Worm (Caenorhabditis elegans) whole organism, dauer: ENCODE results near the gene got-2.2.

ENCODE experiments used
- unc-62 ChIP-seq: sonication (generic microtip); optimal IDR thresholded peaks from 2 replicates; lab custom pipeline; 2017; ENCODE audit warnings: missing biosample characterization, missing genetic modification reagents, missing genetic modification characterization

The got-2.2 gene

ce11 chrX:6291632-6292031 lies 50.8 kb downstream of the got-2.2 start, which contains the start of gene lev-9:
Gene lev-9, minus strand, starts transcription at chrX:6291732.
- TF ChIP-seq unc-62 (GFP tag; lab: Kevin White, UChicago) = no peak

- no peak for TF ChIP-seq unc-62 (GFP tag; lab: Kevin White, UChicago)
Measured at ce11 chrX:6292143-6292542, 51.4 kb downstream of the got-2.2 start.
